Worm (Caenorhabditis elegans): ENCODE results near the gene srt-55.

- peak; percentile 43 for TF ChIP-seq pha-4 (tag; optimal IDR thresholded peaks at IDR 0.05)
- TF ChIP-seq nhr-28 (tag; optimal IDR thresholded peaks at IDR 0.05): no peak
- no peak for TF ChIP-seq pqm-1 (tag; optimal IDR thresholded peaks at IDR 0.05)
- no peak for TF ChIP-seq snpc-4 (tag; optimal IDR thresholded peaks at IDR 0.05)
- TF ChIP-seq lin-39 (tag; optimal IDR thresholded peaks at IDR 0.05): no peak
- TF ChIP-seq ceh-82 (tag; optimal IDR thresholded peaks at IDR 0.05): no peak
- no peak for TF ChIP-seq zag-1 (tag; optimal IDR thresholded peaks at IDR 0.05)
- no peak for TF ChIP-seq egl-27 (tag; optimal IDR thresholded peaks at IDR 0.05)
- TF ChIP-seq unc-39 (tag; optimal IDR thresholded peaks at IDR 0.05): no peak
- no peak for TF ChIP-seq ama-1 (optimal IDR thresholded peaks at IDR 0.05)
These were observed 13.2 kb downstream of the srt-55 start for ce11 chrIII:10093093-10093492.
